Fruit fly (Drosophila melanogaster): ENCODE results near the gene RpL17.

RpL17 gene

dm6 chrX:6702028-6702433 lies 42.0 kb downstream of the RpL17 start (continued):
- TF ChIP-seq CG4854 (GFP tag; optimal IDR thresholded peaks at IDR 0.05) (peak; percentile 11), CG1602 (GFP tag; optimal IDR thresholded peaks at IDR 0.05) (peak; percentile 48), da (GFP tag; optimal IDR thresholded peaks at IDR 0.05) (no peak), B-H1 (GFP tag; IDR thresholded peaks at IDR 0.05) (0 out of 3 replicates have a peak, but pooled peaks have one; percentile 24), E2f2 (GFP tag; IDR thresholded peaks at IDR 0.05) (peak; percentile 45; the same call in 1 of the 2 replicates), Ssrp (tag; optimal IDR thresholded peaks at IDR 0.05) (peak; percentile 72), CG34224 (GFP tag; IDR thresholded peaks at IDR 0.05; ENCODE audit: partially characterized antibody) (no peak), tgo (GFP tag; IDR thresholded peaks at IDR 0.05) (peak; percentile 63), stwl (tag; optimal IDR thresholded peaks at IDR 0.05) (no peak), ind (GFP tag; optimal IDR thresholded peaks at IDR 0.05) (peak; percentile 37), insv (GFP tag; optimal IDR thresholded peaks at IDR 0.05) (no peak), CoRest (tag; optimal IDR thresholded peaks at IDR 0.05) (peak; percentile 79), Fer2 (tag; optimal IDR thresholded peaks at IDR 0.05) (no peak), exex (tag; optimal IDR thresholded peaks at IDR 0.05) (no peak), ac (GFP tag; optimal IDR thresholded peaks at IDR 0.05) (no peak), salm (tag; optimal IDR thresholded peaks at IDR 0.05) (peak; percentile 41), nom (GFP tag; optimal IDR thresholded peaks at IDR 0.05) (peak; percentile 41), CG2116 (GFP tag; optimal IDR thresholded peaks at IDR 0.05) (peak; percentile 34), Elba2 (GFP tag; optimal IDR thresholded peaks at IDR 0.05) (no peak), wdn (GFP tag; IDR thresholded peaks at IDR 0.05) (no peak), CG12744 (GFP tag; optimal IDR thresholded peaks at IDR 0.05) (peak; percentile 29), CG15601 (tag; optimal IDR thresholded peaks at IDR 0.05) (peak; percentile 75), CG15011 (GFP tag; optimal IDR thresholded peaks at IDR 0.05) (peak; percentile 36), CG11504 (tag; optimal IDR thresholded peaks at IDR 0.05) (peak; percentile 86), vvl (GFP tag; IDR thresholded peaks at IDR 0.05) (peak; percentile 73), CG14441 (GFP tag; IDR thresholded peaks at IDR 0.05) (peak; percentile 84), ash1 (GFP tag; optimal IDR thresholded peaks at IDR 0.05) (no peak), psq (GFP tag; optimal IDR thresholded peaks at IDR 0.05) (no peak), kni (GFP tag; optimal IDR thresholded peaks at IDR 0.05) (no peak), gsb (GFP tag; IDR thresholded peaks at IDR 0.05) (no peak), lbe (GFP tag; optimal IDR thresholded peaks at IDR 0.05) (no peak), CG12236 (GFP tag; optimal IDR thresholded peaks at IDR 0.05) (peak; percentile 44), tx (GFP tag; optimal IDR thresholded peaks at IDR 0.05) (peak; percentile 4), sug (tag; optimal IDR thresholded peaks at IDR 0.05) (peak; percentile 2), ttk (GFP tag; IDR thresholded peaks at IDR 0.05) (peak; percentile 80), schlank (tag; optimal IDR thresholded peaks at IDR 0.05) (no peak), CG11093 (GFP tag; IDR thresholded peaks at IDR 0.05) (peak; percentile 60; the same call in 1 of the 3 replicates), CG17385 (GFP tag; optimal IDR thresholded peaks at IDR 0.05) (peak; percentile 65), rib (GFP tag; IDR thresholded peaks at IDR 0.05) (no peak), maf-S (GFP tag; optimal IDR thresholded peaks at IDR 0.05) (peak; percentile 7), ranshi (GFP tag; IDR thresholded peaks at IDR 0.05) (no peak), CG8359 (GFP tag; optimal IDR thresholded peaks at IDR 0.05; ENCODE audit: borderline replicate concordance) (peak; percentile 34), Nf-YC (tag; optimal IDR thresholded peaks at IDR 0.05) (peak; percentile 18), pfk (GFP tag; optimal IDR thresholded peaks at IDR 0.05) (no peak), CG8478 (optimal IDR thresholded peaks at IDR 0.05) (no peak), jigr1 (GFP tag; IDR thresholded peaks at IDR 0.05) (peak; percentile 51; the same call in 1 of the 3 replicates), Atf6 (GFP tag; IDR thresholded peaks at IDR 0.05) (peak; percentile 25; the same call in 1 of the 2 replicates), tin (GFP tag; optimal IDR thresholded peaks at IDR 0.05) (peak; percentile 30), CG13123 (GFP tag; optimal IDR thresholded peaks at IDR 0.05) (peak; percentile 7), CG14860 (GFP tag; IDR thresholded peaks at IDR 0.05; ENCODE audit: partially characterized antibody) (no peak), dm (GFP tag; optimal IDR thresholded peaks at IDR 0.05) (no peak), CG6654 (GFP tag; optimal IDR thresholded peaks at IDR 0.05) (no peak)

All from whole organism, embryonic.